Fruit fly (Drosophila melanogaster): ENCODE measurements around the gene CalpC.

Gene CalpC

dm6 chrX:16325472-16325871 is at the start of gene CalpC (continued):
- TF ChIP-seq ap (GFP tag; IDR thresholded peaks at IDR 0.05) (no peak), D (optimal IDR thresholded peaks at IDR 0.05) (no peak), D (GFP tag; optimal IDR thresholded peaks at IDR 0.05) (no peak), CG15514 (GFP tag; optimal IDR thresholded peaks at IDR 0.05) (peak; percentile 98), zfh1 (GFP tag; IDR thresholded peaks at IDR 0.05) (no peak), ato (GFP tag; IDR thresholded peaks at IDR 0.05; ENCODE audit: partially characterized antibody) (no peak), Blimp-1 (GFP tag; optimal IDR thresholded peaks at IDR 0.05) (peak; percentile 40), sna (GFP tag; IDR thresholded peaks at IDR 0.05; ENCODE audit: partially characterized antibody) (peak; percentile 43; the same call in 1 of the 2 replicates), Adf1 (GFP tag; IDR thresholded peaks at IDR 0.05) (no peak), CG13287 (GFP tag; IDR thresholded peaks at IDR 0.05; ENCODE audit: partially characterized antibody) (0 out of 2 replicates have a peak, but pooled peaks have one; percentile 15), p53 (GFP tag; optimal IDR thresholded peaks at IDR 0.05) (no peak), kah (GFP tag; optimal IDR thresholded peaks at IDR 0.05) (no peak), Nf-YC (tag; optimal IDR thresholded peaks at IDR 0.05) (no peak), Sry-β (GFP tag; optimal IDR thresholded peaks at IDR 0.05) (peak; percentile 30), kni (GFP tag; optimal IDR thresholded peaks at IDR 0.05) (no peak), CG3995 (GFP tag; optimal IDR thresholded peaks at IDR 0.05) (no peak), pnt (GFP tag; optimal IDR thresholded peaks at IDR 0.05) (no peak), CG17802 (tag; optimal IDR thresholded peaks at IDR 0.05) (no peak), Ssrp (tag; optimal IDR thresholded peaks at IDR 0.05) (no peak), CG6654 (GFP tag; optimal IDR thresholded peaks at IDR 0.05) (no peak), ewg (GFP tag; optimal IDR thresholded peaks at IDR 0.05) (peak; percentile 39), so (GFP tag; IDR thresholded peaks at IDR 0.05) (no peak), Nf-YA (GFP tag; IDR thresholded peaks at IDR 0.05) (no peak), ham (GFP tag; IDR thresholded peaks at IDR 0.05) (no peak), croc (GFP tag; conservative IDR thresholded peaks at IDR 0.05) (no peak), Dp (GFP tag; optimal IDR thresholded peaks at IDR 0.05) (peak; percentile 34), Meics (GFP tag; optimal IDR thresholded peaks at IDR 0.05) (no peak), Aef1 (GFP tag; IDR thresholded peaks at IDR 0.05) (no peak), CG4820 (GFP tag; optimal IDR thresholded peaks at IDR 0.05) (no peak), Dfd (GFP tag; optimal IDR thresholded peaks at IDR 0.05) (no peak), CG34376 (GFP tag; optimal IDR thresholded peaks at IDR 0.05) (no peak), CG14710 (tag; optimal IDR thresholded peaks at IDR 0.05) (no peak), Mes4 (GFP tag; optimal IDR thresholded peaks at IDR 0.05) (no peak), Sry-δ (GFP tag; optimal IDR thresholded peaks at IDR 0.05) (peak; percentile 17), CG14441 (GFP tag; IDR thresholded peaks at IDR 0.05) (no peak), CG2199 (GFP tag; IDR thresholded peaks at IDR 0.05) (no peak), CG42726 (GFP tag; IDR thresholded peaks at IDR 0.05; ENCODE audit: partially characterized antibody) (0 out of 2 replicates have a peak, but pooled peaks have one; percentile 11), tap (tag; optimal IDR thresholded peaks at IDR 0.05) (no peak), crol (GFP tag; IDR thresholded peaks at IDR 0.05) (no peak), CG16779 (GFP tag; IDR thresholded peaks at IDR 0.05) (no peak), abd-A (tag; optimal IDR thresholded peaks at IDR 0.05) (peak; percentile 39), ac (GFP tag; optimal IDR thresholded peaks at IDR 0.05) (no peak), pzg (GFP tag; optimal IDR thresholded peaks at IDR 0.05) (peak; percentile 22), Awh (GFP tag; IDR thresholded peaks at IDR 0.05) (no peak), Side (GFP tag; optimal IDR thresholded peaks at IDR 0.05) (no peak), maf-S (GFP tag; optimal IDR thresholded peaks at IDR 0.05) (no peak), z (GFP tag; IDR thresholded peaks at IDR 0.05) (no peak), CG1603 (tag; optimal IDR thresholded peaks at IDR 0.05) (peak; percentile 33), jing (GFP tag; optimal IDR thresholded peaks at IDR 0.05) (no peak), Dbx (GFP tag; IDR thresholded peaks at IDR 0.05) (no peak), usp (GFP tag; optimal IDR thresholded peaks at IDR 0.05) (no peak), Drgx (GFP tag; IDR thresholded peaks at IDR 0.05) (no peak)
